Fruit fly (Drosophila melanogaster): Measurements from ENCODE around the gene Meics.
A peak's percentile ranks its signal among the peaks of the same experiment; 100 is the strongest.

Meics gene

DNA sequence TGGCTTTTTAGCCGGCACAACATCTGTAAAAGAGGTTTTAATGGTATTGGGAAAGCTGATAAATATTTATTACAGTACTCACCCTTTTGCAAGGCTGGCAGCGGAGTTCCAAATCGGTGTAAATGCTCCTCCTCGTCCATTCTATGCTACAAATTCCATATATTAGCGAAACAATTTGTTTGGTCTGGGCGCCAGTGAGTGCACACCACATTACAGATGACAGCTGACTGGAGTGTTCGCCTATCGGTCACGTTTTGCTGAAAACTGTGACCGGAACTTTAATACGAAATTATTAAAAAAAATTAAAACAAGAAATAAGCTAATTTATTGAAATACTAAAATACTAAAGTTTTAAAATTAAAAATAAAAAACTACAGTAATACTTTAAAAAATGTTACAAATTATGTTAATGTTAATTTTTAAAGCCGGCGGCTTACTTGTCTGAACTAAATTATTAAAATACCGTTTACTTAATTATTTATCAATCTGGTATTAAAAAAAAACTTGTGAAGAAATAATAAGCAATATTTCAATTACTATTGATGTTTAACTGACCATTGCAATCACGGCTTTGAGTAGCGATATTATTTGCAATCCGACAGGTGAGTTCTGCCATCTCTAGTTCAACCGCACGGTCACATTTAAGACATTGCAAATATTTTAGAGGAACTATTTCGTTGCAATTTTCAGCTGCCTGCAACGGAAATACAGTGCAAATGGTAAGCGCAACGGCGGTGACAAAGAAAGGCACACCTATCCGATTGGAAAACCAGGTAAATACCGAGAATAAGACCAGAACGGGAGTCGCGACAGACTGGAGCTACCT, 35.5 kb downstream of the Meics start, which contains the start of the genes CG8833 and DCTN1-p150 (continued):
- TF ChIP-seq ato (GFP tag; IDR thresholded peaks at IDR 0.05; ENCODE audit: partially characterized antibody), result 0 out of 2 replicates have a peak, but pooled peaks have one; percentile 16
- peak; percentile 35 for TF ChIP-seq dmrt11E (tag; optimal IDR thresholded peaks at IDR 0.05)
- peak; percentile 43; the same call in 1 of the 2 replicates for TF ChIP-seq unc-4 (GFP tag; IDR thresholded peaks at IDR 0.05; ENCODE audit: partially characterized antibody)
- no peak for TF ChIP-seq twi (tag; optimal IDR thresholded peaks at IDR 0.05)
- peak; percentile 48; the same call in 1 of the 2 replicates for TF ChIP-seq CG10366 (GFP tag; IDR thresholded peaks at IDR 0.05)
- TF ChIP-seq CG8765 (GFP tag; IDR thresholded peaks at IDR 0.05), result peak; percentile 12; the same call in 1 of the 2 replicates
- peak; percentile 40 for TF ChIP-seq Meics (GFP tag; optimal IDR thresholded peaks at IDR 0.05)
- peak; percentile 82 for TF ChIP-seq rib (GFP tag; IDR thresholded peaks at IDR 0.05)
- TF ChIP-seq Mad (GFP tag; optimal IDR thresholded peaks at IDR 0.05), result peak; percentile 9
- peak; percentile 53 for TF ChIP-seq CG9797 (GFP tag; optimal IDR thresholded peaks at IDR 0.05)
- TF ChIP-seq CG13123 (GFP tag; optimal IDR thresholded peaks at IDR 0.05), result peak; percentile 29
- peak; percentile 71 for TF ChIP-seq CG4617 (GFP tag; optimal IDR thresholded peaks at IDR 0.05; ENCODE audit: borderline replicate concordance)
- no peak for TF ChIP-seq dimm (GFP tag; IDR thresholded peaks at IDR 0.05)
- TF ChIP-seq ewg (GFP tag; optimal IDR thresholded peaks at IDR 0.05), result no peak
- peak; percentile 34 for TF ChIP-seq az2 (GFP tag; optimal IDR thresholded peaks at IDR 0.05)
- no peak for TF ChIP-seq Hand (GFP tag; optimal IDR thresholded peaks at IDR 0.05)
- no peak; the same call in 2 of the 3 replicates for TF ChIP-seq B-H1 (GFP tag; IDR thresholded peaks at IDR 0.05)
- TF ChIP-seq tin (GFP tag; optimal IDR thresholded peaks at IDR 0.05), result peak; percentile 60
- TF ChIP-seq CG17361 (GFP tag; IDR thresholded peaks at IDR 0.05), result peak; percentile 72
- TF ChIP-seq hbn (GFP tag; IDR thresholded peaks at IDR 0.05; ENCODE audit: partially characterized antibody), result peak; percentile 22; the same call in 1 of the 2 replicates
- TF ChIP-seq pho (GFP tag; optimal IDR thresholded peaks at IDR 0.05), result peak; percentile 37
- peak; percentile 78 for TF ChIP-seq CG15479 (GFP tag; optimal IDR thresholded peaks at IDR 0.05)
- peak; percentile 43 for TF ChIP-seq CG30020 (tag; optimal IDR thresholded peaks at IDR 0.05)
- TF ChIP-seq NfI (GFP tag; optimal IDR thresholded peaks at IDR 0.05), result peak; percentile 32
- peak; percentile 58 for TF ChIP-seq mam (GFP tag; optimal IDR thresholded peaks at IDR 0.05)
- peak; percentile 7 for TF ChIP-seq CG10462 (GFP tag; optimal IDR thresholded peaks at IDR 0.05)
- peak; percentile 67; the same call in 3 of the 4 replicates for TF ChIP-seq Dll (GFP tag; IDR thresholded peaks at IDR 0.05; ENCODE audit: partially characterized antibody)
- TF ChIP-seq pum (GFP tag; optimal IDR thresholded peaks at IDR 0.05), result peak; percentile 4
- TF ChIP-seq Dbx (GFP tag; IDR thresholded peaks at IDR 0.05), result 0 out of 3 replicates have a peak, but pooled peaks have one; percentile 16
- TF ChIP-seq knrl (GFP tag; IDR thresholded peaks at IDR 0.05; ENCODE audit: partially characterized antibody), result peak; percentile 62; the same call in 2 of the 3 replicates
- peak in 1 of 2 experiments; percentile 3 for TF ChIP-seq chif (GFP tag; optimal IDR thresholded peaks at IDR 0.05)
- peak; percentile 13 for TF ChIP-seq CG13624 (GFP tag; optimal IDR thresholded peaks at IDR 0.05)
- TF ChIP-seq CG8290 (GFP tag; optimal IDR thresholded peaks at IDR 0.05), result peak; percentile 33
- no peak for TF ChIP-seq CG8290 (tag; optimal IDR thresholded peaks at IDR 0.05)
- peak; percentile 44 for TF ChIP-seq stwl (tag; optimal IDR thresholded peaks at IDR 0.05)
- TF ChIP-seq Xrp1 (GFP tag; IDR thresholded peaks at IDR 0.05), result 0 out of 2 replicates have a peak, but pooled peaks have one; percentile 16
- TF ChIP-seq CG10267 (tag; optimal IDR thresholded peaks at IDR 0.05), result peak; percentile 46
- TF ChIP-seq MTF-1 (GFP tag; optimal IDR thresholded peaks at IDR 0.05; ENCODE audit: borderline replicate concordance), result no peak
- TF ChIP-seq zfh1 (GFP tag; IDR thresholded peaks at IDR 0.05), result 0 out of 3 replicates have a peak, but pooled peaks have one; percentile 10
- peak; percentile 10 for TF ChIP-seq slp2 (GFP tag; optimal IDR thresholded peaks at IDR 0.05)
- peak; percentile 62 for TF ChIP-seq CG12659 (GFP tag; optimal IDR thresholded peaks at IDR 0.05)
- peak; percentile 8 for TF ChIP-seq Atf-2 (GFP tag; optimal IDR thresholded peaks at IDR 0.05)
- TF ChIP-seq phol (tag; optimal IDR thresholded peaks at IDR 0.05), result peak; percentile 39
- TF ChIP-seq HmgZ (tag; optimal IDR thresholded peaks at IDR 0.05), result peak; percentile 27
- no peak for TF ChIP-seq luna (GFP tag; optimal IDR thresholded peaks at IDR 0.05)
- no peak for TF ChIP-seq chinmo (GFP tag; IDR thresholded peaks at IDR 0.05; ENCODE audit: partially characterized antibody)
- peak; percentile 39 for TF ChIP-seq pzg (GFP tag; optimal IDR thresholded peaks at IDR 0.05)

All from whole organism, embryonic.